Fruit fly (Drosophila melanogaster) whole organism, embryonic: ENCODE data around the gene CG9837.

Source experiments
- Abd-B ChIP-seq: fragments of 200-800 bp; sonication (Bioruptor generic); optimal IDR thresholded peaks from 2 replicates; lab custom pipeline; 2018; ENCODE audit warnings: missing biosample characterization, mild to moderate bottlenecking, missing genetic modification characterization, moderate library complexity
- Atf-2 ChIP-seq: fragments of 200-800 bp; sonication (Bioruptor generic); optimal IDR thresholded peaks from 2 replicates; lab custom pipeline; 2016; ENCODE audit warnings: missing biosample characterization, missing genetic modification characterization
- CG10431 ChIP-seq: fragments of 200-800 bp; sonication (Bioruptor generic); optimal IDR thresholded peaks from 3 replicates; lab custom pipeline; 2018; ENCODE audit warnings: missing biosample characterization, mild to moderate bottlenecking, missing genetic modification characterization
- CG10543 ChIP-seq: fragments of 200-800 bp; sonication (Bioruptor generic); optimal IDR thresholded peaks from 3 replicates; lab custom pipeline; 2017; ENCODE audit warnings: missing biosample characterization, mild to moderate bottlenecking, missing genetic modification characterization, moderate library complexity
- CG10959 ChIP-seq: fragments of 200-800 bp; sonication (Bioruptor generic); IDR thresholded peaks from 2 replicates; pipeline ENCODE4 v1.3.6; 2022; ENCODE audit warnings: missing biosample characterization, missing genetic modification characterization
- CG11247 ChIP-seq: fragments of 200-800 bp; sonication (Bioruptor generic); IDR thresholded peaks from 2 replicates; pipeline ENCODE4 v1.3.6; 2022; ENCODE audit warnings: missing biosample characterization, missing genetic modification characterization
- CG11504 ChIP-seq: fragments of 200-800 bp; sonication (Bioruptor generic); optimal IDR thresholded peaks from 3 replicates; lab custom pipeline; 2019; ENCODE audit warnings: missing biosample characterization, mild to moderate bottlenecking, missing genetic modification characterization, moderate library complexity
- CG13296 ChIP-seq: fragments of 200-800 bp; sonication (Bioruptor generic); optimal IDR thresholded peaks from 3 replicates; lab custom pipeline; 2018; ENCODE audit warnings: missing biosample characterization, mild to moderate bottlenecking, missing genetic modification characterization
- CG14667 ChIP-seq: fragments of 200-800 bp; sonication (Bioruptor generic); IDR thresholded peaks from 2 replicates; pipeline ENCODE4 v1.3.6; 2022; ENCODE audit warnings: missing biosample characterization, missing genetic modification characterization
- CG14965 ChIP-seq: fragments of 200-800 bp; sonication (Bioruptor generic); optimal IDR thresholded peaks from 2 replicates; lab custom pipeline; 2016; ENCODE audit warnings: missing biosample characterization, missing genetic modification characterization, borderline replicate concordance
- CG15696 ChIP-seq: fragments of 200-800 bp; sonication (Bioruptor generic); optimal IDR thresholded peaks from 2 replicates; lab custom pipeline; 2019; ENCODE audit warnings: missing biosample characterization, mild to moderate bottlenecking, missing genetic modification characterization, moderate library complexity
- CG1647 ChIP-seq: fragments of 200-800 bp; sonication (Bioruptor generic); optimal IDR thresholded peaks from 3 replicates; lab custom pipeline; 2016; ENCODE audit warnings: missing biosample characterization, missing genetic modification characterization
- CG16779 ChIP-seq: fragments of 200-800 bp; sonication (Bioruptor generic); IDR thresholded peaks from 2 replicates; pipeline ENCODE4 v1.3.6; 2022; ENCODE audit warnings: missing biosample characterization, missing genetic modification characterization
- CG17361 ChIP-seq: fragments of 200-800 bp; sonication (Bioruptor generic); IDR thresholded peaks from 3 replicates; pipeline ENCODE4 v1.3.6; 2022; ENCODE audit warnings: missing biosample characterization, missing genetic modification characterization
- CG18262 ChIP-seq: fragments of 200-800 bp; optimal IDR thresholded peaks from 3 replicates; lab custom pipeline; 2019; ENCODE audit warnings: missing biosample characterization, mild to moderate bottlenecking, missing genetic modification characterization, moderate library complexity
- CG2875 ChIP-seq: fragments of 200-800 bp; sonication (Bioruptor generic); optimal IDR thresholded peaks from 2 replicates; lab custom pipeline; 2017; ENCODE audit warnings: missing biosample characterization, mild to moderate bottlenecking, missing genetic modification characterization, missing genetic modification reagents
- CG2889 ChIP-seq: fragments of 200-800 bp; sonication (Bioruptor generic); IDR thresholded peaks from 3 replicates; pipeline ENCODE4 v1.3.6; 2022; ENCODE audit warnings: missing biosample characterization, missing genetic modification characterization
- CG31388 ChIP-seq: fragments of 200-800 bp; sonication (Bioruptor generic); optimal IDR thresholded peaks from 2 replicates; lab custom pipeline; 2016; ENCODE audit warnings: missing biosample characterization, missing genetic modification characterization
- CG32532 ChIP-seq: fragments of 200-800 bp; sonication (Bioruptor generic); IDR thresholded peaks from 2 replicates; pipeline ENCODE4 v1.3.6; 2022; ENCODE audit warnings: missing biosample characterization, missing genetic modification characterization
- CG32767 ChIP-seq: fragments of 200-800 bp; sonication (Bioruptor generic); IDR thresholded peaks from 2 replicates; pipeline ENCODE4 v1.3.6; 2022; ENCODE audit warnings: missing biosample characterization, missing genetic modification characterization
- CG3847 ChIP-seq: fragments of 200-800 bp; sonication (Bioruptor generic); IDR thresholded peaks from 2 replicates; pipeline ENCODE4 v1.3.6; 2022; ENCODE audit warnings: missing biosample characterization, missing genetic modification characterization
- CG7357 ChIP-seq: fragments of 200-800 bp; sonication (Bioruptor generic); IDR thresholded peaks from 3 replicates; pipeline ENCODE4 v1.3.6; 2022; ENCODE audit warnings: missing biosample characterization, missing genetic modification characterization
- CG8765 ChIP-seq: fragments of 200-800 bp; sonication (Bioruptor generic); IDR thresholded peaks from 2 replicates; pipeline ENCODE4 v1.3.6; 2022; ENCODE audit warnings: missing biosample characterization, missing genetic modification characterization
- CG9609 ChIP-seq: fragments of 200-800 bp; sonication (Bioruptor generic); optimal IDR thresholded peaks from 3 replicates; lab custom pipeline; 2016; ENCODE audit warnings: missing biosample characterization, missing genetic modification characterization
- Dip3 ChIP-seq: fragments of 200-800 bp; sonication (Bioruptor generic); optimal IDR thresholded peaks from 3 replicates; lab custom pipeline; 2016; ENCODE audit warnings: missing biosample characterization, missing genetic modification characterization
- Dll ChIP-seq: fragments of 200-800 bp; sonication (Bioruptor generic); IDR thresholded peaks from 4 replicates; pipeline ENCODE4 v1.3.6; 2022; ENCODE audit warnings: missing biosample characterization, missing genetic modification characterization; ENCODE audit not compliant: partially characterized antibody
- Gsc ChIP-seq: fragments of 200-800 bp; sonication (Bioruptor generic); IDR thresholded peaks from 2 replicates; pipeline ENCODE4 v1.3.6; 2022; ENCODE audit warnings: missing biosample characterization, missing genetic modification characterization
- MTF-1 ChIP-seq: fragments of 200-800 bp; sonication (Bioruptor generic); optimal IDR thresholded peaks from 2 replicates; lab custom pipeline; 2018; ENCODE audit warnings: missing biosample characterization, mild to moderate bottlenecking, missing genetic modification characterization, borderline replicate concordance
- Nf-YB ChIP-seq: fragments of 200-800 bp; sonication (Bioruptor generic); optimal IDR thresholded peaks from 3 replicates; lab custom pipeline; 2019; ENCODE audit warnings: missing biosample characterization, mild to moderate bottlenecking, missing genetic modification characterization, moderate library complexity
- Opbp ChIP-seq: fragments of 200-800 bp; sonication (Bioruptor generic); IDR thresholded peaks from 3 replicates; pipeline ENCODE4 v1.3.6; 2022; ENCODE audit warnings: missing biosample characterization, missing genetic modification characterization; ENCODE audit not compliant: partially characterized antibody
- Optix ChIP-seq: fragments of 200-800 bp; sonication (Bioruptor generic); IDR thresholded peaks from 3 replicates; pipeline ENCODE4 v1.3.6; 2022; ENCODE audit warnings: missing biosample characterization, missing genetic modification characterization
- PHDP ChIP-seq: fragments of 200-800 bp; sonication (Bioruptor generic); optimal IDR thresholded peaks from 3 replicates; lab custom pipeline; 2018; ENCODE audit warnings: missing biosample characterization, mild to moderate bottlenecking, missing genetic modification characterization, moderate library complexity
- Sox100B ChIP-seq: fragments of 200-800 bp; sonication (Bioruptor generic); optimal IDR thresholded peaks from 3 replicates; lab custom pipeline; 2018; ENCODE audit warnings: missing biosample characterization, mild to moderate bottlenecking, missing genetic modification characterization
- Stat92E ChIP-seq, 3 experiments: fragments of >200 bp in 2 of 3; fragments of 200-800 bp in 1 of 3; sonication (Bioruptor generic) in 1 of 3; optimal IDR thresholded peaks; 2 replicates each; lab custom pipeline; 2017 to 2019; ENCODE audit warnings: missing biosample characterization in 3 of 3, missing genetic modification characterization in 3 of 3, mild to moderate bottlenecking in 1 of 3, moderate library complexity in 1 of 3
- ab ChIP-seq: fragments of 200-800 bp; sonication (Bioruptor generic); optimal IDR thresholded peaks from 2 replicates; lab custom pipeline; 2016; ENCODE audit warnings: missing biosample characterization, missing genetic modification characterization
- corto ChIP-seq: fragments of 200-800 bp; sonication (Bioruptor generic); optimal IDR thresholded peaks from 2 replicates; lab custom pipeline; 2016; ENCODE audit warnings: missing biosample characterization, mild to moderate bottlenecking, missing genetic modification characterization, moderate library complexity
- dmrt99B ChIP-seq: fragments of 200-800 bp; sonication (Bioruptor generic); optimal IDR thresholded peaks from 2 replicates; lab custom pipeline; 2018; ENCODE audit warnings: missing biosample characterization, mild to moderate bottlenecking, missing genetic modification characterization, moderate library complexity
- exex ChIP-seq: fragments of 200-800 bp; sonication (Bioruptor generic); optimal IDR thresholded peaks from 4 replicates; lab custom pipeline; 2018; ENCODE audit warnings: missing biosample characterization, mild to moderate bottlenecking, missing genetic modification characterization, moderate library complexity
- gem ChIP-seq: fragments of 200-800 bp; sonication (Bioruptor generic); optimal IDR thresholded peaks from 2 replicates; lab custom pipeline; 2019; ENCODE audit warnings: missing biosample characterization, mild to moderate bottlenecking, missing genetic modification characterization, moderate library complexity
- her ChIP-seq: fragments of 200-800 bp; sonication (Bioruptor generic); optimal IDR thresholded peaks from 2 replicates; lab custom pipeline; 2016; ENCODE audit warnings: missing biosample characterization, missing genetic modification characterization
- mld ChIP-seq: fragments of 200-800 bp; sonication (Bioruptor generic); IDR thresholded peaks from 3 replicates; pipeline ENCODE4 v1.3.6; 2022; ENCODE audit warnings: missing biosample characterization, missing genetic modification characterization; ENCODE audit not compliant: partially characterized antibody
- onecut ChIP-seq: fragments of 200-800 bp; sonication (Bioruptor generic); IDR thresholded peaks from 2 replicates; pipeline ENCODE4 v1.3.6; 2022; ENCODE audit warnings: missing biosample characterization, missing genetic modification characterization
- pnt ChIP-seq: fragments of 200-800 bp; sonication (Bioruptor generic); optimal IDR thresholded peaks from 3 replicates; lab custom pipeline; 2016; ENCODE audit warnings: missing biosample characterization, missing genetic modification characterization
- prd ChIP-seq, 3 experiments: fragments of >200 bp in 2 of 3; fragments of 200-800 bp in 1 of 3; sonication (Bioruptor generic) in 1 of 3; optimal IDR thresholded peaks in 2 of 3; IDR thresholded peaks in 1 of 3; 2 replicates in 2 of 3; 3 replicates in 1 of 3; pipeline versions ENCODE4 v1.3.6 to Lab custom; 2017 to 2022; ENCODE audit warnings: missing biosample characterization in 1 of 3, missing genetic modification characterization in 1 of 3
- sens-2 ChIP-seq: fragments of 200-800 bp; sonication (Bioruptor generic); IDR thresholded peaks from 2 replicates; pipeline ENCODE4 v1.3.6; 2022; ENCODE audit warnings: missing biosample characterization, missing genetic modification characterization
- shn ChIP-seq: fragments of 200-800 bp; sonication (Bioruptor generic); optimal IDR thresholded peaks from 3 replicates; lab custom pipeline; 2016; ENCODE audit warnings: missing biosample characterization, missing genetic modification characterization
- sna ChIP-seq: fragments of 200-800 bp; sonication (Bioruptor generic); IDR thresholded peaks from 2 replicates; pipeline ENCODE4 v1.3.6; 2022; ENCODE audit warnings: missing biosample characterization, missing genetic modification characterization; ENCODE audit not compliant: partially characterized antibody
- ssp ChIP-seq: fragments of 200-800 bp; sonication (Bioruptor generic); IDR thresholded peaks from 2 replicates; pipeline ENCODE4 v1.3.6; 2022; ENCODE audit warnings: missing biosample characterization, missing genetic modification characterization
- tna ChIP-seq: fragments of 200-800 bp; sonication (Bioruptor generic); IDR thresholded peaks from 2 replicates; pipeline ENCODE4 v1.3.6; 2022; ENCODE audit warnings: missing biosample characterization, missing genetic modification characterization; ENCODE audit not compliant: partially characterized antibody
- vfl ChIP-seq: fragments of 200-800 bp; sonication (Bioruptor generic); optimal IDR thresholded peaks from 2 replicates; lab custom pipeline; 2016; ENCODE audit warnings: missing biosample characterization, missing genetic modification characterization

The CG9837 gene

DNA sequence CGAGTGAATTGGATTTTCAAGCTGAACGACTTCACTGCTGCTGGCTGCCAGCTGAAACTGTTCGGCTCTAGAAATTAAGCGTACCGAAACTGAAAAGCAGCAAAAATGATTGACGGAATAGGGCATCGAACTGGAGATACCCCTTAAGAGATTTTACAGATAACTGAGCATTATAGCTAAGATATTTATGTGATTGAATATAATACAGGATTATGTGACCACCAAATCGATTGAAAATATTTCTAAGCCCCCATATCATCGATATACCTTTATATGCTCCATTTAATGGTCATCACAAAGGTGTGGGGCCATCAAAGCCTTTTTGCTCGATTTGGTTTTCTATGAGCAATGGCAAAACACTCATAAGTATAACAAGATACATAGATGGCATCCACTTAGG is 28.6 kb downstream of the CG9837 start (continued):
- TF ChIP-seq sens-2 (GFP tag; lab: Robert Waterston, UW), result no peak
- TF ChIP-seq shn (GFP tag; lab: Kevin White, UChicago), result no peak
- no peak for TF ChIP-seq CG2875 (GFP tag; lab: Kevin White, UChicago)
- no peak for TF ChIP-seq Optix (GFP tag; lab: Robert Waterston, UW)
- TF ChIP-seq CG31388, result no peak
- no peak for TF ChIP-seq prd (optimal IDR thresholded peaks at IDR 0.05; lab: Kevin White, UChicago)
- peak; percentile 63 for TF ChIP-seq prd (GFP tag; IDR thresholded peaks at IDR 0.05; lab: Robert Waterston, UW)
- TF ChIP-seq CG16779 (GFP tag; lab: Robert Waterston, UW), result no peak
- 0 out of 3 replicates have a peak, but pooled peaks have one; percentile 44 for TF ChIP-seq CG7357 (GFP tag; lab: Robert Waterston, UW)
- no peak for TF ChIP-seq Sox100B (GFP tag; lab: Kevin White, UChicago)
- no peak for TF ChIP-seq Atf-2 (GFP tag; lab: Kevin White, UChicago)
- TF ChIP-seq Opbp (GFP tag; lab: Robert Waterston, UW), result no peak
- no peak for TF ChIP-seq gem (tag; lab: Kevin White, UChicago)
- TF ChIP-seq CG8765 (GFP tag; lab: Robert Waterston, UW), result no peak
- TF ChIP-seq CG3847 (GFP tag; lab: Robert Waterston, UW), result peak; percentile 39; the same call in 1 of the 2 replicates
- TF ChIP-seq Nf-YB (GFP tag; lab: Kevin White, UChicago), result no peak
- TF ChIP-seq CG2889 (GFP tag; lab: Robert Waterston, UW), result no peak
- TF ChIP-seq ssp (GFP tag; lab: Robert Waterston, UW), result no peak
- TF ChIP-seq Stat92E (GFP tag; optimal IDR thresholded peaks at IDR 0.05; lab: Kevin White, UChicago), result no peak
- no peak for TF ChIP-seq tna (GFP tag; lab: Robert Waterston, UW)
- TF ChIP-seq corto (GFP tag; lab: Kevin White, UChicago), result no peak
- TF ChIP-seq CG1647 (GFP tag; lab: Kevin White, UChicago), result no peak
- TF ChIP-seq CG9609, result peak; percentile 2
- no peak for TF ChIP-seq PHDP (tag; lab: Kevin White, UChicago)
- no peak for TF ChIP-seq CG14965 (GFP tag; lab: Kevin White, UChicago)
- TF ChIP-seq vfl (GFP tag; lab: Kevin White, UChicago), result no peak
- peak; percentile 57; the same call in 1 of the 2 replicates for TF ChIP-seq CG11247
- no peak for TF ChIP-seq Gsc (GFP tag; lab: Robert Waterston, UW)
- no peak for TF ChIP-seq CG15696 (tag; lab: Kevin White, UChicago)
- no peak for TF ChIP-seq Abd-B (GFP tag; lab: Kevin White, UChicago)
- no peak for TF ChIP-seq mld (GFP tag; lab: Robert Waterston, UW)
- TF ChIP-seq dmrt99B (tag; lab: Kevin White, UChicago), result no peak
- TF ChIP-seq Dll (GFP tag; lab: Robert Waterston, UW), result no peak
- TF ChIP-seq CG10431, result no peak
- TF ChIP-seq CG17361, result no peak
- TF ChIP-seq CG32767 (GFP tag; lab: Robert Waterston, UW), result peak; percentile 47; the same call in 1 of the 2 replicates
- no peak for TF ChIP-seq ab (GFP tag; lab: Kevin White, UChicago)
- peak; percentile 80 for TF ChIP-seq CG32532
- no peak for TF ChIP-seq CG10543 (GFP tag; lab: Kevin White, UChicago)
- TF ChIP-seq onecut (GFP tag; lab: Robert Waterston, UW), result no peak
- TF ChIP-seq sna (GFP tag; lab: Robert Waterston, UW), result no peak
- no peak for TF ChIP-seq CG18262 (tag; lab: Kevin White, UChicago)
- peak; percentile 28; the same call in 1 of the 2 replicates for TF ChIP-seq CG14667 (GFP tag; lab: Robert Waterston, UW)
- no peak for TF ChIP-seq CG10959 (GFP tag; lab: Robert Waterston, UW)
- TF ChIP-seq MTF-1 (GFP tag; lab: Kevin White, UChicago), result no peak
- TF ChIP-seq CG13296, result no peak
- no peak for TF ChIP-seq her
- TF ChIP-seq CG11504 (tag; lab: Kevin White, UChicago), result no peak
- TF ChIP-seq Dip3 (GFP tag; lab: Kevin White, UChicago), result peak; percentile 43
- peak; percentile 53 for TF ChIP-seq pnt (GFP tag; lab: Kevin White, UChicago)
- TF ChIP-seq exex, result no peak
